Worm (Caenorhabditis elegans) whole organism, mixed stage, embryonic: ENCODE results near the gene math-44.
"Not testable (repeated sequence)": the region's sequence is repeated elsewhere in the genome, so short reads cannot be mapped to it uniquely, and the experiment has no call there.

ENCODE experiments used
- blmp-1 ChIP-seq: fragments of 150-350 bp; optimal IDR thresholded peaks from 2 replicates; lab custom pipeline; 2014; ENCODE audit warnings: missing biosample characterization, missing genetic modification characterization
- ceh-83 ChIP-seq: fragments of 200-800 bp; sonication (Bioruptor generic); optimal IDR thresholded peaks from 2 replicates; lab custom pipeline; 2018; ENCODE audit warnings: mild to moderate bottlenecking, missing genetic modification characterization, missing compliant biosample characterization
- nhr-28 ChIP-seq: fragments of 150-350 bp; optimal IDR thresholded peaks from 2 replicates; lab custom pipeline; 2014; ENCODE audit warnings: missing biosample characterization, missing genetic modification characterization
- snpc-4 ChIP-seq: fragments of 150-350 bp; optimal IDR thresholded peaks from 2 replicates; lab custom pipeline; 2014; ENCODE audit warnings: missing biosample characterization, missing genetic modification characterization
- unc-39 ChIP-seq: fragments of 150-350 bp; optimal IDR thresholded peaks from 2 replicates; lab custom pipeline; 2014; ENCODE audit warnings: missing biosample characterization, missing genetic modification characterization

- TF ChIP-seq blmp-1 (tag; lab: Kevin White, UChicago); unc-39 (tag; lab: Kevin White, UChicago); nhr-28; ceh-83 (GFP tag; lab: Kevin White, UChicago); snpc-4: not testable (repeated sequence)
Measured at ce11 chrII:1948393-1948792, 40.7 kb upstream of the math-44 start, which contains the start of gene ZK250.2.
